Fruit fly (Drosophila melanogaster) whole organism, pupa: ENCODE measurements around the gene disp.

Experiments
- CG10348 ChIP-seq: fragments of 200-800 bp; sonication (Bioruptor generic); IDR thresholded peaks from 2 replicates; pipeline ENCODE4 v1.3.6; 2022; ENCODE audit warnings: missing biosample characterization, missing genetic modification characterization
- CG14655 ChIP-seq: fragments of 200-800 bp; sonication (Bioruptor generic); optimal IDR thresholded peaks from 3 replicates; lab custom pipeline; 2017; ENCODE audit warnings: mild to moderate bottlenecking, missing biosample characterization, missing genetic modification reagents, missing genetic modification characterization
- CG15710 ChIP-seq: fragments of 200-800 bp; sonication (Bioruptor generic); optimal IDR thresholded peaks from 2 replicates; lab custom pipeline; 2018; ENCODE audit warnings: missing biosample characterization, mild to moderate bottlenecking, missing genetic modification characterization, moderate library complexity
- CG17806 ChIP-seq: fragments of 200-800 bp; sonication (Bioruptor generic); optimal IDR thresholded peaks from 2 replicates; lab custom pipeline; 2018; ENCODE audit warnings: missing biosample characterization, mild to moderate bottlenecking, missing genetic modification characterization, moderate library complexity
- CG34367 ChIP-seq: fragments of 200-800 bp; sonication (Bioruptor generic); optimal IDR thresholded peaks from 2 replicates; lab custom pipeline; 2018; ENCODE audit warnings: missing biosample characterization, mild to moderate bottlenecking, missing genetic modification characterization
- CG4496 ChIP-seq: fragments of 200-800 bp; sonication (Bioruptor generic); IDR thresholded peaks from 3 replicates; pipeline ENCODE4 v1.3.6; 2022; ENCODE audit warnings: missing biosample characterization, missing genetic modification characterization
- CG8301 ChIP-seq: fragments of 200-800 bp; sonication (Bioruptor generic); optimal IDR thresholded peaks from 2 replicates; lab custom pipeline; 2018; ENCODE audit warnings: missing biosample characterization, mild to moderate bottlenecking, missing genetic modification characterization
- CG9948 ChIP-seq: fragments of 200-800 bp; sonication (Bioruptor generic); optimal IDR thresholded peaks from 2 replicates; lab custom pipeline; 2018; ENCODE audit warnings: missing biosample characterization, mild to moderate bottlenecking, missing genetic modification characterization, moderate library complexity
- EcR ChIP-seq: fragments of 200-800 bp; sonication (Bioruptor generic); optimal IDR thresholded peaks from 3 replicates; lab custom pipeline; 2019; ENCODE audit warnings: missing biosample characterization, missing genetic modification characterization, mild to moderate bottlenecking, moderate library complexity, missing genetic modification reagents
- Ets98B ChIP-seq: fragments of 200-800 bp; sonication (Bioruptor generic); IDR thresholded peaks from 2 replicates; pipeline ENCODE4 v1.3.6; 2022; ENCODE audit warnings: missing biosample characterization, missing genetic modification characterization
- Pif1B ChIP-seq: fragments of 200-800 bp; sonication (Bioruptor generic); optimal IDR thresholded peaks from 3 replicates; lab custom pipeline; 2016; ENCODE audit warnings: missing biosample characterization, missing genetic modification characterization
- Snoo ChIP-seq: fragments of 200-800 bp; sonication (Bioruptor generic); optimal IDR thresholded peaks from 3 replicates; lab custom pipeline; 2017; ENCODE audit warnings: missing biosample characterization, mild to moderate bottlenecking, missing genetic modification characterization, inconsistent platforms
- gl ChIP-seq: fragments of 200-800 bp; sonication (Bioruptor generic); optimal IDR thresholded peaks from 2 replicates; lab custom pipeline; 2018; ENCODE audit warnings: missing biosample characterization, mild to moderate bottlenecking, missing genetic modification characterization
- rn ChIP-seq: fragments of 200-800 bp; sonication (Bioruptor generic); IDR thresholded peaks from 2 replicates; pipeline ENCODE4 v1.3.6; 2022; ENCODE audit warnings: missing biosample characterization, missing genetic modification characterization

DNA sequence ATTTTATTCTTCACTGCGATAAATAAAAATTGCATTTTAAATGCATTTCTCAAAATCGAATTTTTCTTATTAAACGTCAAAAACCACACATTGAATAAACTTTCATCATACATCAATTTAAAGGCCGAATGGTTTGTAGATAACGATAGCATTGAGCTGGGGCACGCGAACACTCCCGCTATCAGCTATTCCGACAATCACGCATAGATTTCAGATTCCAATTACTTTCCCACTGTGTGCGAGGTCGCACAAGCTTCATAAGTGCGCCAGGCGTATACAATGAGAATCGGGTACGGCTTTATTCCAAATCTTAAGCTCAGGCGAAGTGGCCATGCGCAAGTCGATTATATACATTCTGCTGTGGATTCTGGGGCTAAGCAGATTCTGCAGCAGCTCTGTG lies 34.4 kb downstream of the disp start, which contains the start of gene CG46303:
- no peak for TF ChIP-seq CG10348 (GFP tag; lab: Robert Waterston, UW)
- no peak for TF ChIP-seq EcR (GFP tag; lab: Kevin White, UChicago)
- no peak for TF ChIP-seq Pif1B
- no peak for TF ChIP-seq CG34367 (tag; lab: Kevin White, UChicago)
- TF ChIP-seq CG17806 (tag; lab: Kevin White, UChicago), result no peak
- no peak for TF ChIP-seq CG9948 (tag; lab: Kevin White, UChicago)
- no peak for TF ChIP-seq CG4496
- TF ChIP-seq CG8301 (tag; lab: Kevin White, UChicago), result no peak
- no peak for TF ChIP-seq gl (tag; lab: Kevin White, UChicago)
- no peak for TF ChIP-seq Snoo (tag; lab: Kevin White, UChicago)
- no peak for TF ChIP-seq CG14655 (GFP tag; lab: Kevin White, UChicago)
- no peak for TF ChIP-seq CG15710
- TF ChIP-seq rn (GFP tag; lab: Robert Waterston, UW), result no peak
- no peak for TF ChIP-seq Ets98B (GFP tag; lab: Robert Waterston, UW)
